Fruit fly (Drosophila melanogaster) whole organism, embryonic: ENCODE measurements around the gene Lgr1.

Experiments used
- Asciz ChIP-seq: fragments of 200-800 bp; sonication (Bioruptor generic); optimal IDR thresholded peaks from 2 replicates; lab custom pipeline; 2017; ENCODE audit warnings: missing biosample characterization, mild to moderate bottlenecking, missing genetic modification characterization, missing genetic modification reagents
- CG10462 ChIP-seq: fragments of 200-800 bp; sonication (Bioruptor generic); optimal IDR thresholded peaks from 2 replicates; lab custom pipeline; 2016; ENCODE audit warnings: missing biosample characterization, missing genetic modification characterization
- CG10543 ChIP-seq: fragments of 200-800 bp; sonication (Bioruptor generic); optimal IDR thresholded peaks from 3 replicates; lab custom pipeline; 2017; ENCODE audit warnings: missing biosample characterization, mild to moderate bottlenecking, missing genetic modification characterization, moderate library complexity
- CG11247 ChIP-seq: fragments of 200-800 bp; sonication (Bioruptor generic); IDR thresholded peaks from 2 replicates; pipeline ENCODE4 v1.3.6; 2022; ENCODE audit warnings: missing biosample characterization, missing genetic modification characterization
- CG12391 ChIP-seq: fragments of 200-800 bp; sonication (Bioruptor generic); optimal IDR thresholded peaks from 3 replicates; lab custom pipeline; 2018; ENCODE audit warnings: missing biosample characterization, mild to moderate bottlenecking, missing genetic modification characterization, moderate library complexity
- CG12769 ChIP-seq: fragments of 200-800 bp; sonication (Bioruptor generic); optimal IDR thresholded peaks from 2 replicates; lab custom pipeline; 2019; ENCODE audit warnings: missing biosample characterization, mild to moderate bottlenecking, missing genetic modification characterization, moderate library complexity
- CG15269 ChIP-seq: fragments of 200-800 bp; sonication (Bioruptor generic); optimal IDR thresholded peaks from 2 replicates; lab custom pipeline; 2018; ENCODE audit warnings: missing biosample characterization, mild to moderate bottlenecking, missing genetic modification characterization, moderate library complexity
- CG16779 ChIP-seq: fragments of 200-800 bp; sonication (Bioruptor generic); IDR thresholded peaks from 2 replicates; pipeline ENCODE4 v1.3.6; 2022; ENCODE audit warnings: missing biosample characterization, missing genetic modification characterization
- CG1832 ChIP-seq: fragments of 200-800 bp; sonication (Bioruptor generic); optimal IDR thresholded peaks from 2 replicates; lab custom pipeline; 2017; ENCODE audit warnings: missing biosample characterization, mild to moderate bottlenecking, missing genetic modification characterization, inconsistent platforms
- CG18599 ChIP-seq: fragments of 200-800 bp; sonication (Bioruptor generic); optimal IDR thresholded peaks from 3 replicates; lab custom pipeline; 2017; ENCODE audit warnings: missing biosample characterization, missing genetic modification characterization, mild to moderate bottlenecking, moderate library complexity, missing genetic modification reagents
- CG18619 ChIP-seq: fragments of 200-800 bp; sonication (Bioruptor generic); optimal IDR thresholded peaks from 3 replicates; lab custom pipeline; 2017; ENCODE audit warnings: missing biosample characterization, mild to moderate bottlenecking, missing genetic modification characterization
- CG6791 ChIP-seq: fragments of 200-800 bp; sonication (Bioruptor generic); IDR thresholded peaks from 3 replicates; pipeline ENCODE4 v1.3.6; 2022; ENCODE audit warnings: missing biosample characterization, missing genetic modification characterization; ENCODE audit not compliant: partially characterized antibody
- CG6854 ChIP-seq: fragments of 200-800 bp; sonication (Bioruptor generic); optimal IDR thresholded peaks from 3 replicates; lab custom pipeline; 2017; ENCODE audit warnings: missing biosample characterization, mild to moderate bottlenecking, missing genetic modification characterization
- CG8281 ChIP-seq: fragments of 200-800 bp; sonication (Bioruptor generic); optimal IDR thresholded peaks from 2 replicates; lab custom pipeline; 2018; ENCODE audit warnings: missing biosample characterization, mild to moderate bottlenecking, missing genetic modification characterization, moderate library complexity
- CG9437 ChIP-seq: fragments of 200-800 bp; sonication (Bioruptor generic); optimal IDR thresholded peaks from 2 replicates; lab custom pipeline; 2018; ENCODE audit warnings: missing biosample characterization, mild to moderate bottlenecking, missing genetic modification characterization
- CG9932 ChIP-seq: fragments of 200-800 bp; sonication (Bioruptor generic); IDR thresholded peaks from 2 replicates; pipeline ENCODE4 v1.3.6; 2022; ENCODE audit warnings: missing biosample characterization, missing genetic modification characterization
- Dp ChIP-seq: fragments of 200-800 bp; sonication (Bioruptor generic); optimal IDR thresholded peaks from 2 replicates; lab custom pipeline; 2018; ENCODE audit warnings: missing biosample characterization, mild to moderate bottlenecking, missing genetic modification characterization, moderate library complexity
- Drgx ChIP-seq: fragments of 200-800 bp; sonication (Bioruptor generic); IDR thresholded peaks from 2 replicates; pipeline ENCODE4 v1.3.6; 2022; ENCODE audit warnings: missing biosample characterization, missing genetic modification characterization
- Elba2 ChIP-seq: fragments of 200-800 bp; sonication (Bioruptor generic); optimal IDR thresholded peaks from 3 replicates; lab custom pipeline; 2016; ENCODE audit warnings: missing biosample characterization, missing genetic modification characterization
- Hr78 ChIP-seq, 2 experiments: fragments of 200-800 bp in 1 of 2; fragments of >200 bp in 1 of 2; sonication (Bioruptor generic) in 1 of 2; optimal IDR thresholded peaks; 2 replicates each; lab custom pipeline; 2017 to 2019; ENCODE audit warnings: missing biosample characterization in 2 of 2, missing genetic modification characterization in 2 of 2, mild to moderate bottlenecking in 1 of 2, moderate library complexity in 1 of 2
- Mad ChIP-seq: fragments of 200-800 bp; sonication (Bioruptor generic); optimal IDR thresholded peaks from 2 replicates; lab custom pipeline; 2016; ENCODE audit warnings: missing biosample characterization, missing genetic modification characterization
- Med ChIP-seq: fragments of 200-800 bp; sonication (Bioruptor generic); peaks from one replicate; lab custom pipeline; 2016; ENCODE audit warnings: missing biosample characterization, missing genetic modification characterization, mild to moderate bottlenecking, inconsistent platforms, moderate library complexity
- Myb ChIP-seq: fragments of 200-800 bp; sonication (Bioruptor generic); optimal IDR thresholded peaks from 2 replicates; lab custom pipeline; 2016; ENCODE audit warnings: missing biosample characterization, missing genetic modification characterization
- Oli ChIP-seq: fragments of 200-800 bp; sonication (Bioruptor generic); optimal IDR thresholded peaks from 2 replicates; lab custom pipeline; 2018; ENCODE audit warnings: missing biosample characterization, mild to moderate bottlenecking, missing genetic modification characterization, moderate library complexity
- Stat92E ChIP-seq, 3 experiments: fragments of >200 bp in 2 of 3; fragments of 200-800 bp in 1 of 3; sonication (Bioruptor generic) in 1 of 3; optimal IDR thresholded peaks; 2 replicates each; lab custom pipeline; 2017 to 2019; ENCODE audit warnings: missing biosample characterization in 3 of 3, missing genetic modification characterization in 3 of 3, mild to moderate bottlenecking in 1 of 3, moderate library complexity in 1 of 3
- abd-A ChIP-seq: fragments of 200-800 bp; sonication (Bioruptor generic); optimal IDR thresholded peaks from 3 replicates; lab custom pipeline; 2019; ENCODE audit warnings: missing biosample characterization, mild to moderate bottlenecking, missing genetic modification characterization, moderate library complexity
- al ChIP-seq: fragments of 200-800 bp; sonication (Bioruptor generic); IDR thresholded peaks from 2 replicates; pipeline ENCODE4 v1.3.6; 2022; ENCODE audit warnings: missing biosample characterization, missing genetic modification characterization
- btn ChIP-seq: fragments of 200-800 bp; sonication (Bioruptor generic); optimal IDR thresholded peaks from 2 replicates; lab custom pipeline; 2016; ENCODE audit warnings: missing biosample characterization, missing genetic modification characterization
- cg ChIP-seq: fragments of 200-800 bp; sonication (Bioruptor generic); optimal IDR thresholded peaks from 3 replicates; lab custom pipeline; 2019; ENCODE audit warnings: missing biosample characterization, mild to moderate bottlenecking, missing genetic modification characterization, moderate library complexity
- chm ChIP-seq: fragments of 200-800 bp; sonication (Bioruptor generic); IDR thresholded peaks from 2 replicates; pipeline ENCODE4 v1.3.6; 2022; ENCODE audit warnings: missing biosample characterization, missing genetic modification characterization
- ci ChIP-seq: fragments of 200-800 bp; sonication (Bioruptor generic); IDR thresholded peaks from 3 replicates; pipeline ENCODE4 v1.3.6; 2022; ENCODE audit warnings: missing biosample characterization, missing genetic modification characterization
- crc ChIP-seq: fragments of 200-800 bp; sonication (Bioruptor generic); optimal IDR thresholded peaks from 2 replicates; lab custom pipeline; 2016; ENCODE audit warnings: missing biosample characterization, missing genetic modification characterization
- cwo ChIP-seq: fragments of 200-800 bp; sonication (Bioruptor generic); optimal IDR thresholded peaks from 3 replicates; lab custom pipeline; 2017; ENCODE audit warnings: missing biosample characterization, missing genetic modification characterization, mild to moderate bottlenecking, moderate library complexity, missing genetic modification reagents
- dan ChIP-seq: fragments of 200-800 bp; sonication (Bioruptor generic); IDR thresholded peaks from 2 replicates; pipeline ENCODE4 v1.3.6; 2022; ENCODE audit warnings: missing biosample characterization, missing genetic modification characterization
- inv ChIP-seq: fragments of 200-800 bp; sonication (Bioruptor generic); IDR thresholded peaks from 2 replicates; pipeline ENCODE4 v1.3.6; 2022; ENCODE audit warnings: missing biosample characterization, missing genetic modification characterization; ENCODE audit not compliant: partially characterized antibody
- knrl ChIP-seq: fragments of 200-800 bp; sonication (Bioruptor generic); IDR thresholded peaks from 3 replicates; pipeline ENCODE4 v1.3.6; 2022; ENCODE audit warnings: missing biosample characterization, missing genetic modification characterization; ENCODE audit not compliant: partially characterized antibody
- nau ChIP-seq: fragments of 200-800 bp; sonication (Bioruptor generic); optimal IDR thresholded peaks from 3 replicates; lab custom pipeline; 2017; ENCODE audit warnings: missing biosample characterization, mild to moderate bottlenecking, missing genetic modification characterization, missing genetic modification reagents
- pb ChIP-seq: fragments of 200-800 bp; sonication (Bioruptor generic); optimal IDR thresholded peaks from 3 replicates; lab custom pipeline; 2016; ENCODE audit warnings: missing biosample characterization, missing genetic modification characterization
- pros ChIP-seq: fragments of 200-800 bp; sonication (Bioruptor generic); optimal IDR thresholded peaks from 3 replicates; lab custom pipeline; 2019; ENCODE audit warnings: missing biosample characterization, mild to moderate bottlenecking, missing genetic modification characterization, moderate library complexity
- ranshi ChIP-seq: fragments of 200-800 bp; sonication (Bioruptor generic); IDR thresholded peaks from 2 replicates; pipeline ENCODE4 v1.3.6; 2022; ENCODE audit warnings: missing biosample characterization, missing genetic modification characterization
- rib ChIP-seq: fragments of 200-800 bp; sonication (Bioruptor generic); IDR thresholded peaks from 2 replicates; pipeline ENCODE4 v1.3.6; 2022; ENCODE audit warnings: missing biosample characterization, missing genetic modification characterization
- schlank ChIP-seq: fragments of 200-800 bp; sonication (Bioruptor generic); optimal IDR thresholded peaks from 2 replicates; lab custom pipeline; 2018; ENCODE audit warnings: missing biosample characterization, mild to moderate bottlenecking, missing genetic modification characterization
- sna ChIP-seq: fragments of 200-800 bp; sonication (Bioruptor generic); IDR thresholded peaks from 2 replicates; pipeline ENCODE4 v1.3.6; 2022; ENCODE audit warnings: missing biosample characterization, missing genetic modification characterization; ENCODE audit not compliant: partially characterized antibody
- sug ChIP-seq: fragments of 200-800 bp; optimal IDR thresholded peaks from 2 replicates; lab custom pipeline; 2019; ENCODE audit warnings: missing biosample characterization, mild to moderate bottlenecking, missing genetic modification characterization, moderate library complexity
- tio ChIP-seq: fragments of 200-800 bp; sonication (Bioruptor generic); optimal IDR thresholded peaks from 2 replicates; lab custom pipeline; 2017; ENCODE audit warnings: missing biosample characterization, missing genetic modification characterization, inconsistent platforms
- twi ChIP-seq: fragments of 200-800 bp; optimal IDR thresholded peaks from 2 replicates; lab custom pipeline; 2019; ENCODE audit warnings: missing biosample characterization, mild to moderate bottlenecking, missing genetic modification characterization, moderate library complexity
- z ChIP-seq: fragments of 200-800 bp; sonication (Bioruptor generic); IDR thresholded peaks from 3 replicates; pipeline ENCODE4 v1.3.6; 2022; ENCODE audit warnings: missing biosample characterization, missing genetic modification characterization

Gene Lgr1

DNA sequence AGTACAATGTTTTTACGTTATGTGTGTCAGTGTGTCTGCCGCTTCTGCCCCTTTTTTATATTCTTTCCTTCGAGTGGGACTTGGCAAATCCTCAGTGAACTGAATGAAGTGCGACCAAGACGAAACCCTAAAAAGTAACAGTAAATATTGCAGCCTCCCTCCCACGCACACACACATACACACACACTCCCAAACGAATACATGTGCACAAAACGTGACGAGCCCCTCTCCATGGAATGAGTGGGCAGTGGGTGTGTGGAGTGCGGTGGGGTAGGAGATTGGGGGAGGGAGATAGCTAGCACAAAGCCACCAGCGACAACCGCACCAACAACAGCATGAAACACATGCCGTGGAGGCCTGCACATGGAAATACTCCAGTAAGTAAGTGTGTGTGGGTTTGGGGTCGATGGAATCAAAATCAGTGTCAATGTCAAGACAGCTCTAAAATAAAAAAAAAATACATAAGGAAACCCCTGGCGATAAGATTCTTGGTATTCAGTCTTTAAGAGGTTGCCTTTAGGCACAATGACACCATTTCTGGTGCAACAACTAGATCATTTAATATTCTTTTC, 10.7 kb upstream of the Lgr1 start (continued):
- TF ChIP-seq CG6854 (GFP tag; lab: Kevin White, UChicago) (peak; percentile 9), rib (GFP tag; lab: Robert Waterston, UW) (peak; percentile 30; the same call in 1 of the 2 replicates), CG9437 (GFP tag; lab: Kevin White, UChicago) (no peak), CG16779 (GFP tag; lab: Robert Waterston, UW) (0 out of 2 replicates have a peak, but pooled peaks have one; percentile 16), CG15269 (tag; lab: Kevin White, UChicago) (no peak), Hr78 (GFP tag; optimal IDR thresholded peaks at IDR 0.05; lab: Kevin White, UChicago) (peak in 1 of 2 experiments; percentile 2), chm (GFP tag; lab: Robert Waterston, UW) (no peak), cwo (peak; percentile 98), pb (GFP tag; lab: Kevin White, UChicago) (no peak), al (GFP tag; lab: Robert Waterston, UW) (0 out of 2 replicates have a peak, but pooled peaks have one; percentile 28), Dp (no peak), pros (peak; percentile 54), Myb (no peak), ci (GFP tag; lab: Robert Waterston, UW) (0 out of 3 replicates have a peak, but pooled peaks have one; percentile 5), knrl (GFP tag; lab: Robert Waterston, UW) (no peak), CG9932 (GFP tag; lab: Robert Waterston, UW) (0 out of 2 replicates have a peak, but pooled peaks have one; percentile 17), CG10543 (GFP tag; lab: Kevin White, UChicago) (peak; percentile 9), tio (no peak), CG1832 (GFP tag; lab: Kevin White, UChicago) (peak; percentile 12), Asciz (GFP tag; lab: Kevin White, UChicago) (no peak), Drgx (0 out of 2 replicates have a peak, but pooled peaks have one; percentile 25), dan (GFP tag; lab: Robert Waterston, UW) (no peak), CG18599 (peak; percentile 11), cg (GFP tag; lab: Kevin White, UChicago) (peak; percentile 79), z (GFP tag; lab: Robert Waterston, UW) (peak; percentile 43; the same call in 1 of the 3 replicates), sug (tag; lab: Kevin White, UChicago) (peak; percentile 29), abd-A (tag; lab: Kevin White, UChicago) (peak; percentile 55), Med (GFP tag; lab: Kevin White, UChicago) (peak; percentile 69), twi (peak; percentile 80), CG12769 (tag; lab: Kevin White, UChicago) (peak; percentile 21), Stat92E (GFP tag; optimal IDR thresholded peaks at IDR 0.05; lab: Kevin White, UChicago) (peak in 1 of 3 experiments; percentile 12)

DNA sequence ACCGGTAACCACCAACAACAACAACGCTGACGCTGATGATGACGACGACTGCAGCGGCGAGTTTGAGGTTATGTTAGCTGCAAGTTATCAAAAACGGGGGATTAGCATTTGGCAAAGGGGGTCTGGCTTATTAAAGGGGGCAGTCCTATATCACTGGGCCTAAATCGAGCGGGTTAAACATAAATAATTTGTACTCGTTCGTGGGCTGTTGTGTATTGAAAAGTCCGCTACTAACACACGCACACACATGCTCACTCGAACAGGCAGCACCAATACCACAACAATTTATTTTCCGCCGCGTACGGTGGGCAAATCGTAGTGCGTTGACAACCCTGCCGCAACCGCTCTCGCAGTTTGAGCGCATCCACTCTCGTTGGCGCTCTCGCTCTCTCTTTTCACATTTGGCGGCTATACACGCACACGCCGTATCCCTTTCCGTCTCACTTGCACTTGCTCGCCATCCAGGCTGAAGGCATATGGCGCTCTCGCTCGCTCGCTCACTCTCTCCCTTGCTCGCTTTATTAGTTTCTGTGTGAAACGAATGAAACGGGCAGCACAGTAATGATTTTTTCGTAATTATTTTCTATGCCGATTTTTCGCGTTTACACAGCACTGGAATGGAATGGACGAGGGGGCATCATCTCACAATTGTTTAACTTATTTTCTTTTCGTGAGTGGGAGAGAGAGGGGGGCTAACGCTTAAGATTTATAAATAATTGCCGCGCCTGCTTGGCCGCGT, 8.6 kb upstream of the Lgr1 start:
- TF ChIP-seq inv (GFP tag; lab: Robert Waterston, UW), result no peak
- TF ChIP-seq CG8281 (tag; lab: Kevin White, UChicago), result no peak
- no peak for TF ChIP-seq schlank (tag; lab: Kevin White, UChicago)
- peak; percentile 19 for TF ChIP-seq CG12391 (tag; lab: Kevin White, UChicago)
- TF ChIP-seq CG6791 (GFP tag; lab: Robert Waterston, UW), result no peak
- TF ChIP-seq crc (GFP tag; lab: Kevin White, UChicago), result no peak
- TF ChIP-seq btn (GFP tag; lab: Kevin White, UChicago), result no peak
- TF ChIP-seq Dp, result peak; percentile 7
- TF ChIP-seq Elba2 (GFP tag; lab: Kevin White, UChicago), result no peak
- TF ChIP-seq Mad, result no peak
- no peak for TF ChIP-seq Oli (tag; lab: Kevin White, UChicago)
- no peak for TF ChIP-seq ranshi
- TF ChIP-seq nau (GFP tag; lab: Kevin White, UChicago), result peak; percentile 34
- no peak for TF ChIP-seq CG11247
- no peak for TF ChIP-seq CG18619 (GFP tag; lab: Kevin White, UChicago)
- TF ChIP-seq sna (GFP tag; lab: Robert Waterston, UW), result no peak
- no peak for TF ChIP-seq CG10462
